Fruit fly (Drosophila melanogaster): Measurements from ENCODE around the gene ATPsynCF6.
A peak's percentile ranks its signal among the peaks of the same experiment; 100 is the strongest.

The ATPsynCF6 gene

DNA sequence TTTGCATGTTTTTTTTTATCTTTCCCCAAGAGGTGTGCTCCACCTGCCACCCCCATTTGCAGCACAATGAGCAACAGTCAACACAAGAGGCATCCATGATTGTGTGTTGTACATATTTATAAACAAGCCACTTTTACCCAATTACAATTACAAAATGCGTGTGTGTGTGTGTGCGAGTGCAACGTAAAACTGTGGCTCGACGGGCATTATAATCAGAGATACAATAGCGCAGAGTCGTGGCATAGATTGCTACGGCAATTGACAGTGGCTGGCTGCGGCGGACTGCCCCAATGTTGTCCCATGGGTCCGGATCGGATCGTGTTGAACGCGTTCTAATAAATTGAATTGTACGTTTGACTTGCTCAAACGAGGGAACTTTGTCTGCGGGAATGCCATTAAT is 17.6 kb downstream of the ATPsynCF6 start (continued):
- TF ChIP-seq Deaf1 (tag; optimal IDR thresholded peaks at IDR 0.05) (no peak), Sox102F (GFP tag; optimal IDR thresholded peaks at IDR 0.05) (no peak), vnd (GFP tag; IDR thresholded peaks at IDR 0.05; ENCODE audit: partially characterized antibody) (no peak), cg (GFP tag; optimal IDR thresholded peaks at IDR 0.05) (peak; percentile 53), dm (GFP tag; optimal IDR thresholded peaks at IDR 0.05) (no peak), CG11723 (GFP tag; optimal IDR thresholded peaks at IDR 0.05) (no peak), Spps (tag; optimal IDR thresholded peaks at IDR 0.05) (no peak), CG4730 (GFP tag; IDR thresholded peaks at IDR 0.05) (no peak), CG10543 (GFP tag; optimal IDR thresholded peaks at IDR 0.05) (peak; percentile 21), CG34422 (GFP tag; IDR thresholded peaks at IDR 0.05) (no peak), slp2 (GFP tag; optimal IDR thresholded peaks at IDR 0.05) (no peak), CG18476 (GFP tag; optimal IDR thresholded peaks at IDR 0.05) (no peak), B-H1 (GFP tag; IDR thresholded peaks at IDR 0.05) (no peak), seq (GFP tag; IDR thresholded peaks at IDR 0.05) (no peak), lmd (GFP tag; IDR thresholded peaks at IDR 0.05) (no peak), lab (GFP tag; optimal IDR thresholded peaks at IDR 0.05) (no peak), sd (tag; optimal IDR thresholded peaks at IDR 0.05) (peak; percentile 41), CG10321 (GFP tag; IDR thresholded peaks at IDR 0.05) (0 out of 2 replicates have a peak, but pooled peaks have one; percentile 14), oc (tag; optimal IDR thresholded peaks at IDR 0.05) (no peak), CG1024 (GFP tag; IDR thresholded peaks at IDR 0.05) (0 out of 2 replicates have a peak, but pooled peaks have one; percentile 20), CG7928 (GFP tag; optimal IDR thresholded peaks at IDR 0.05) (no peak), CG7372 (GFP tag; IDR thresholded peaks at IDR 0.05) (no peak), CG7556 (GFP tag; optimal IDR thresholded peaks at IDR 0.05) (no peak), CG14965 (GFP tag; optimal IDR thresholded peaks at IDR 0.05; ENCODE audit: borderline replicate concordance) (no peak), CG8281 (tag; optimal IDR thresholded peaks at IDR 0.05) (peak; percentile 11), B-H2 (GFP tag; optimal IDR thresholded peaks at IDR 0.05) (no peak), Poxn (GFP tag; IDR thresholded peaks at IDR 0.05) (no peak), CG2712 (tag; optimal IDR thresholded peaks at IDR 0.05) (no peak), CG11504 (tag; optimal IDR thresholded peaks at IDR 0.05) (no peak), btn (GFP tag; optimal IDR thresholded peaks at IDR 0.05) (no peak), Jarid2 (GFP tag; optimal IDR thresholded peaks at IDR 0.05) (peak; percentile 15), Bgb (GFP tag; IDR thresholded peaks at IDR 0.05; ENCODE audit: partially characterized antibody) (no peak), CG17385 (GFP tag; optimal IDR thresholded peaks at IDR 0.05) (no peak), Xrp1 (GFP tag; IDR thresholded peaks at IDR 0.05) (no peak), Hr78 (GFP tag; optimal IDR thresholded peaks at IDR 0.05) (peak in 1 of 2 experiments; percentile 33), luna (GFP tag; optimal IDR thresholded peaks at IDR 0.05) (no peak), crol (GFP tag; IDR thresholded peaks at IDR 0.05) (no peak), CG33213 (GFP tag; optimal IDR thresholded peaks at IDR 0.05) (no peak), Optix (GFP tag; IDR thresholded peaks at IDR 0.05) (no peak), bcd (GFP tag; optimal IDR thresholded peaks at IDR 0.05) (no peak), ci (GFP tag; IDR thresholded peaks at IDR 0.05) (peak; percentile 55; the same call in 1 of the 3 replicates), HHEX (GFP tag; optimal IDR thresholded peaks at IDR 0.05) (no peak), CG9817 (tag; optimal IDR thresholded peaks at IDR 0.05) (no peak), CG32767 (GFP tag; IDR thresholded peaks at IDR 0.05) (no peak), CTCF (GFP tag; optimal IDR thresholded peaks at IDR 0.05) (no peak), CG2889 (GFP tag; IDR thresholded peaks at IDR 0.05) (no peak), lov (optimal IDR thresholded peaks at IDR 0.05) (no peak), lov (GFP tag; IDR thresholded peaks at IDR 0.05) (no peak), Ada2b (GFP tag; IDR thresholded peaks at IDR 0.05) (no peak), Dip2 (GFP tag; IDR thresholded peaks at IDR 0.05) (no peak), chinmo (GFP tag; IDR thresholded peaks at IDR 0.05; ENCODE audit: partially characterized antibody) (0 out of 4 replicates have a peak, but pooled peaks have one; percentile 5), CG42726 (GFP tag; IDR thresholded peaks at IDR 0.05; ENCODE audit: partially characterized antibody) (no peak)

Data from whole organism, embryonic.